Worm (Caenorhabditis elegans): Measurements from ENCODE around the gene F12E12.1.

Gene F12E12.1

DNA sequence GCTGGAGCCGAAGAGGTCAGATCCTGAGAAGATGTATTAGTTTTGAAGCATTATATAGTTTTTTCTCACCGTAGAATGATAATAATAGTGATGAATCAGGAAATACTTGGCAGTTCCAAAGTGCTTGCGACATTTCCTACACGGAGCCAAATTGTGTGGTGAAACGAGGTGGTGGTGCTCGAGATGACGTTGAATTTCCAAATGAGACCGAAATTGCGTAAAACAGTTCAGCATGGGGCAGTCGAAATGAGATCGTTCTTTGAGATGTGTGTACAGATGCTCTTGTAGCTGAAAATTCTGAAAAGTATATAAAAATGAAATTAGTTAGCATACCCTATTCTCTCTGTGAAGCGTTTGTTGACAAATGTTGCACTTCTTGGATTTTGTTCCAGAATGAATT is 13.7 kb upstream of the F12E12.1 start, which contains the start of gene C46E10.8:
Gene C46E10.8 (minus strand): TSS at position 101 of the 400 bp plus-strand sequence.
- TF ChIP-seq lin-11 (tag; optimal IDR thresholded peaks at IDR 0.05) (no peak), mbf-1 (tag; optimal IDR thresholded peaks at IDR 0.05) (no peak), alr-1 (tag; optimal IDR thresholded peaks at IDR 0.05) (no peak), lin-39 (tag; optimal IDR thresholded peaks at IDR 0.05) (no peak), peb-1 (tag; optimal IDR thresholded peaks at IDR 0.05) (no peak), ama-1 (optimal IDR thresholded peaks at IDR 0.05) (no peak), egl-27 (tag; optimal IDR thresholded peaks at IDR 0.05) (no peak), Y55F3AM.14 (GFP tag; optimal IDR thresholded peaks at IDR 0.05) (no peak), elt-1 (tag; optimal IDR thresholded peaks at IDR 0.05) (no peak), nhr-129 (tag; optimal IDR thresholded peaks at IDR 0.05) (no peak), aly-2 (tag; optimal IDR thresholded peaks at IDR 0.05) (no peak), sem-4 (tag; optimal IDR thresholded peaks at IDR 0.05) (no peak), nhr-10 (tag; optimal IDR thresholded peaks at IDR 0.05) (no peak), unc-55 (GFP tag; optimal IDR thresholded peaks at IDR 0.05) (no peak), ceh-82 (tag; optimal IDR thresholded peaks at IDR 0.05) (no peak), nhr-25 (tag; optimal IDR thresholded peaks at IDR 0.05) (no peak), ZK546.5 (tag; optimal IDR thresholded peaks at IDR 0.05) (no peak), elt-3 (tag; optimal IDR thresholded peaks at IDR 0.05) (no peak), nhr-23 (tag; optimal IDR thresholded peaks at IDR 0.05) (no peak), blmp-1 (tag; optimal IDR thresholded peaks at IDR 0.05; ENCODE audit: insufficient read depth) (no peak)

DNA sequence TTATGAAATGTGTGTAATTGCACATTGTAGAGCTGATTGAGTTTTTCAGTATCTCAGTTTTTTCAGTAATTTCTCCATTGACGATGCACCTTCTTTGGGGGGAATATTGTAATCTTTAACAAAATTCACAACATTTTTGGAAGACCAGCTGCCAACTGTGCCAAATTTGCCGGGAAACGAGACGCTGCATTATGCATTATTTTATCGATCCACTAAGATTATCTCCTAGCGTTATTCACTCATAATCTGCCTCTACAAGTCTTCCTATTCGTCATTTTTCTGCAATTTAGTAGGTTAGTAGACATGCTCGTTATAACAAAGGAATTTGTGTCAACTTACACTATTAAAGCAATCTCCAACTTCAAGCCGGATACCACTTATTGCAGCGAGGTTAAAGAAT is 10.0 kb upstream of the F12E12.1 start, which contains the start of the genes sdz-12 and bath-31:
Gene sdz-12 (minus strand): TSS at position 101 of the 400 bp plus-strand sequence.
Gene bath-31 (plus strand): TSS at position 251 of the 400 bp plus-strand sequence.
- TF ChIP-seq sma-3 (GFP tag; optimal IDR thresholded peaks at IDR 0.05) (no peak), lin-39 (tag; optimal IDR thresholded peaks at IDR 0.05) (no peak), nhr-77 (tag; optimal IDR thresholded peaks at IDR 0.05) (no peak), nhr-23 (tag; optimal IDR thresholded peaks at IDR 0.05) (no peak), fos-1 (tag; optimal IDR thresholded peaks at IDR 0.05) (no peak), egl-27 (tag; optimal IDR thresholded peaks at IDR 0.05) (no peak), ceh-82 (tag; optimal IDR thresholded peaks at IDR 0.05) (no peak), ama-1 (optimal IDR thresholded peaks at IDR 0.05) (no peak), F13H6.1 (tag; optimal IDR thresholded peaks at IDR 0.05) (no peak), nhr-21 (tag; optimal IDR thresholded peaks at IDR 0.05) (no peak), ztf-4 (tag; optimal IDR thresholded peaks at IDR 0.05) (no peak), ceh-16 (tag; optimal IDR thresholded peaks at IDR 0.05) (no peak), gmeb-1 (tag; optimal IDR thresholded peaks at IDR 0.05) (no peak)

DNA sequence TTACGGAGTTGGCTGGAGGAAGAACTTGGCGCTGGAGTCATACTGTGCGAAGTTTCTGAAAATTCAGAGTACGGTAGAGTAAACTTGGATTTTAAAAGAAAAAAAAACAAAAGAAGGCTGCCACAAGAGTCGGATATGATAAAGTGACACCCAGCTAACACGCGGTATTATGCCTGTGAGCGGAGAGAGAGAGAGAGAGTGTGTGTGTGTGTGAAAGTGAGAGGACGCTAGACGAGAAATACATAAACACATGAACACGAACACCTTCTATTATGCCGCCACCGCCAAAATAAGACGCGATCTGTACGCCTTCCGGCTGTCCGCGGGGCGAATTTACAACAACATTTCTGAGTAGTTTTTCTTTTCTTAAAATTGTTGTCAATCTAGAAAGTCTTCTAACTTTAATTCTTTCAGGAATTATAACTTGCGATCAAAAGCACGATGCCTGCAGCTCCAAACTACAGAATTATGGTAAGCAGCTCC is 4.8 kb upstream of the F12E12.1 start, which contains the start of gene F12E12.6:
Gene F12E12.6 (minus strand): TSS at position 51 of the 483 bp plus-strand sequence.
- no peak for TF ChIP-seq egl-27 (tag; optimal IDR thresholded peaks at IDR 0.05)
- TF ChIP-seq snpc-4 (tag; optimal IDR thresholded peaks at IDR 0.05), result no peak
- no peak for TF ChIP-seq ama-1 (optimal IDR thresholded peaks at IDR 0.05)
- TF ChIP-seq sem-4 (tag; optimal IDR thresholded peaks at IDR 0.05), result no peak
- no peak for TF ChIP-seq C34F6.9 (tag; optimal IDR thresholded peaks at IDR 0.05)
- no peak for TF ChIP-seq alr-1 (tag; optimal IDR thresholded peaks at IDR 0.05)
- no peak for TF ChIP-seq sma-9 (GFP tag; optimal IDR thresholded peaks at IDR 0.05)
- TF ChIP-seq sma-9 (tag; optimal IDR thresholded peaks at IDR 0.05), result no peak
- no peak for TF ChIP-seq nhr-11 (tag; optimal IDR thresholded peaks at IDR 0.05)
- no peak for TF ChIP-seq F13H6.1 (tag; optimal IDR thresholded peaks at IDR 0.05)
- no peak for TF ChIP-seq lsy-2 (tag; optimal IDR thresholded peaks at IDR 0.05)
- TF ChIP-seq nhr-12 (tag; optimal IDR thresholded peaks at IDR 0.05), result no peak
- no peak for TF ChIP-seq zag-1 (tag; optimal IDR thresholded peaks at IDR 0.05)
- no peak for TF ChIP-seq unc-55 (GFP tag; optimal IDR thresholded peaks at IDR 0.05)
- no peak for TF ChIP-seq nhr-25 (tag; optimal IDR thresholded peaks at IDR 0.05)
- TF ChIP-seq fos-1 (tag; optimal IDR thresholded peaks at IDR 0.05), result no peak
- TF ChIP-seq ztf-4 (tag; optimal IDR thresholded peaks at IDR 0.05), result no peak
- no peak for TF ChIP-seq ZK546.5 (tag; optimal IDR thresholded peaks at IDR 0.05)
- no peak for TF ChIP-seq Y55F3AM.14 (GFP tag; optimal IDR thresholded peaks at IDR 0.05)
- TF ChIP-seq unc-62 (GFP tag; optimal IDR thresholded peaks at IDR 0.05), result no peak

DNA sequence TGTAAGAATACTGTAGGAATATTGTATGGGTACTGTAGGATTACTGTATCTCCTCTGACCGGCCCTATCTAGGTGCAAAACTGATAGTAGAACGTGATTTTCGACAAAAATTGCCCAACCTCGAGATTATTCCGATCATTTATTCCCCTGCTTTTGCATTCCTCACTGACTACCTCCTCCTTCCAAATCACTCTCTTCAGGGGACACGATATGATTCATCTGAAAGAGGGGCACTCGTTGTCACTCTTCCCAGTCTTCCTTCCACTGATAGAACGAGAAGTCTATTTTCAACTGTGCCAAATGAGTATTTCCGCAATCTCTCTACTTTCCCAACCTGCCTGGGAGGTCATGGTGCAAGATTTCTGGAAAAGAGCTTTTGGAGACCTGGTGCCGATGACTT is 2.0 kb upstream of the F12E12.1 start, which contains the start of gene F12E12.2:
Gene F12E12.2 (plus strand): TSS at position 301 of the 400 bp plus-strand sequence.
- TF ChIP-seq blmp-1 (tag; optimal IDR thresholded peaks at IDR 0.05; ENCODE audit: insufficient read depth) (no peak), lin-39 (tag; optimal IDR thresholded peaks at IDR 0.05) (no peak), gmeb-1 (tag; optimal IDR thresholded peaks at IDR 0.05) (no peak)

Data from whole organism, L2 larva.